Fruit fly (Drosophila melanogaster) whole organism, embryonic: ENCODE data around the gene Antp.
A peak's percentile ranks its signal among the peaks of the same experiment; 100 is the strongest.

Experiments used
- Bteb2 ChIP-seq: fragments of 200-800 bp; sonication (Bioruptor generic); optimal IDR thresholded peaks from 2 replicates; lab custom pipeline; 2016; ENCODE audit warnings: missing biosample characterization, missing genetic modification characterization
- CG10431 ChIP-seq: fragments of 200-800 bp; sonication (Bioruptor generic); optimal IDR thresholded peaks from 3 replicates; lab custom pipeline; 2018; ENCODE audit warnings: missing biosample characterization, mild to moderate bottlenecking, missing genetic modification characterization
- CG10565 ChIP-seq: fragments of 200-800 bp; sonication (Bioruptor generic); optimal IDR thresholded peaks from 3 replicates; lab custom pipeline; 2016; ENCODE audit warnings: missing biosample characterization, mild to moderate bottlenecking, missing genetic modification characterization
- CG12071 ChIP-seq: fragments of 200-800 bp; sonication (Bioruptor generic); optimal IDR thresholded peaks from 3 replicates; lab custom pipeline; 2018; ENCODE audit warnings: missing biosample characterization, mild to moderate bottlenecking, missing genetic modification characterization
- CG14965 ChIP-seq: fragments of 200-800 bp; sonication (Bioruptor generic); optimal IDR thresholded peaks from 2 replicates; lab custom pipeline; 2016; ENCODE audit warnings: missing biosample characterization, missing genetic modification characterization, borderline replicate concordance
- CG17361 ChIP-seq: fragments of 200-800 bp; sonication (Bioruptor generic); IDR thresholded peaks from 3 replicates; pipeline ENCODE4 v1.3.6; 2022; ENCODE audit warnings: missing biosample characterization, missing genetic modification characterization
- CG18619 ChIP-seq: fragments of 200-800 bp; sonication (Bioruptor generic); optimal IDR thresholded peaks from 3 replicates; lab custom pipeline; 2017; ENCODE audit warnings: missing biosample characterization, mild to moderate bottlenecking, missing genetic modification characterization
- CG2199 ChIP-seq: fragments of 200-800 bp; sonication (Bioruptor generic); IDR thresholded peaks from 3 replicates; pipeline ENCODE4 v1.3.6; 2022; ENCODE audit warnings: missing biosample characterization, missing genetic modification characterization
- CG42726 ChIP-seq: fragments of 200-800 bp; sonication (Bioruptor generic); IDR thresholded peaks from 2 replicates; pipeline ENCODE4 v1.3.6; 2022; ENCODE audit warnings: missing biosample characterization, missing genetic modification characterization; ENCODE audit not compliant: partially characterized antibody
- CG4404 ChIP-seq: fragments of 200-800 bp; sonication (Bioruptor generic); IDR thresholded peaks from 2 replicates; pipeline ENCODE4 v1.3.6; 2022; ENCODE audit warnings: missing biosample characterization, missing genetic modification characterization
- CG4424 ChIP-seq: fragments of 200-800 bp; sonication (Bioruptor generic); optimal IDR thresholded peaks from 3 replicates; lab custom pipeline; 2016; ENCODE audit warnings: missing biosample characterization, missing genetic modification characterization
- CG5180 ChIP-seq: fragments of 200-800 bp; sonication (Bioruptor generic); optimal IDR thresholded peaks from 3 replicates; lab custom pipeline; 2017; ENCODE audit warnings: missing biosample characterization, missing genetic modification characterization, mild to moderate bottlenecking, moderate library complexity, missing genetic modification reagents
- CG6254 ChIP-seq: fragments of 200-800 bp; sonication (Bioruptor generic); optimal IDR thresholded peaks from 3 replicates; lab custom pipeline; 2017; ENCODE audit warnings: mild to moderate bottlenecking, missing biosample characterization, missing genetic modification reagents, missing genetic modification characterization
- CG6813 ChIP-seq: fragments of 200-800 bp; sonication (Bioruptor generic); optimal IDR thresholded peaks from 2 replicates; lab custom pipeline; 2017; ENCODE audit warnings: missing biosample characterization, missing genetic modification characterization, mild to moderate bottlenecking, moderate library complexity, missing genetic modification reagents
- CG7928 ChIP-seq: fragments of 200-800 bp; sonication (Bioruptor generic); optimal IDR thresholded peaks from 2 replicates; lab custom pipeline; 2017; ENCODE audit warnings: missing biosample characterization, mild to moderate bottlenecking, missing genetic modification characterization
- CG8281 ChIP-seq: fragments of 200-800 bp; sonication (Bioruptor generic); optimal IDR thresholded peaks from 2 replicates; lab custom pipeline; 2018; ENCODE audit warnings: missing biosample characterization, mild to moderate bottlenecking, missing genetic modification characterization, moderate library complexity
- CG9727 ChIP-seq: fragments of 200-800 bp; sonication (Bioruptor generic); optimal IDR thresholded peaks from 3 replicates; lab custom pipeline; 2017; ENCODE audit warnings: missing biosample characterization, mild to moderate bottlenecking, missing genetic modification characterization
- CrebB ChIP-seq: fragments of 200-800 bp; sonication (Bioruptor generic); optimal IDR thresholded peaks from 3 replicates; lab custom pipeline; 2018; ENCODE audit warnings: missing biosample characterization, mild to moderate bottlenecking, missing genetic modification characterization
- Hr39 ChIP-seq: fragments of >200 bp; optimal IDR thresholded peaks from 2 replicates; lab custom pipeline; 2017
- Hsf ChIP-seq: fragments of 200-800 bp; sonication (Bioruptor generic); optimal IDR thresholded peaks from 3 replicates; lab custom pipeline; 2016; ENCODE audit warnings: missing biosample characterization, missing genetic modification characterization
- Lhr ChIP-seq: fragments of 200-800 bp; sonication (Bioruptor generic); optimal IDR thresholded peaks from 3 replicates; lab custom pipeline; 2017; ENCODE audit warnings: mild to moderate bottlenecking, missing biosample characterization, missing genetic modification reagents, missing genetic modification characterization
- Meics ChIP-seq: fragments of 200-800 bp; sonication (Bioruptor generic); optimal IDR thresholded peaks from 2 replicates; lab custom pipeline; 2017; ENCODE audit warnings: missing biosample characterization, mild to moderate bottlenecking, missing genetic modification characterization
- Mes4 ChIP-seq: fragments of 200-800 bp; sonication (Bioruptor generic); optimal IDR thresholded peaks from 2 replicates; lab custom pipeline; 2016; ENCODE audit warnings: missing biosample characterization, missing genetic modification characterization
- NK7.1 ChIP-seq: fragments of 200-800 bp; sonication (Bioruptor generic); optimal IDR thresholded peaks from 3 replicates; lab custom pipeline; 2016; ENCODE audit warnings: missing biosample characterization, missing genetic modification characterization
- NfI ChIP-seq: fragments of 200-800 bp; sonication (Bioruptor generic); optimal IDR thresholded peaks from 3 replicates; lab custom pipeline; 2018; ENCODE audit warnings: missing biosample characterization, mild to moderate bottlenecking, missing genetic modification characterization, moderate library complexity
- Scr ChIP-seq: fragments of 200-800 bp; sonication (Bioruptor generic); IDR thresholded peaks from 2 replicates; pipeline ENCODE4 v1.3.6; 2022; ENCODE audit warnings: missing biosample characterization, missing genetic modification characterization; ENCODE audit not compliant: partially characterized antibody
- Sox100B ChIP-seq: fragments of 200-800 bp; sonication (Bioruptor generic); optimal IDR thresholded peaks from 3 replicates; lab custom pipeline; 2018; ENCODE audit warnings: missing biosample characterization, mild to moderate bottlenecking, missing genetic modification characterization
- Xbp1 ChIP-seq: fragments of 200-800 bp; sonication (Bioruptor generic); optimal IDR thresholded peaks from 3 replicates; lab custom pipeline; 2016; ENCODE audit warnings: missing biosample characterization, mild to moderate bottlenecking, missing genetic modification characterization
- ase ChIP-seq: fragments of 200-800 bp; sonication (Bioruptor generic); IDR thresholded peaks from 3 replicates; pipeline ENCODE4 v1.3.6; 2022; ENCODE audit warnings: missing biosample characterization, missing genetic modification characterization
- dimm ChIP-seq: fragments of 200-800 bp; sonication (Bioruptor generic); IDR thresholded peaks from 2 replicates; pipeline ENCODE4 v1.3.6; 2022; ENCODE audit warnings: missing biosample characterization, missing genetic modification characterization
- dmrt11E ChIP-seq: fragments of 200-800 bp; sonication (Bioruptor generic); optimal IDR thresholded peaks from 3 replicates; lab custom pipeline; 2018; ENCODE audit warnings: missing biosample characterization, mild to moderate bottlenecking, missing genetic modification characterization, moderate library complexity
- emc ChIP-seq: fragments of 200-800 bp; sonication (Bioruptor generic); optimal IDR thresholded peaks from 2 replicates; lab custom pipeline; 2016; ENCODE audit warnings: missing biosample characterization, missing genetic modification characterization
- fd102C ChIP-seq: fragments of 200-800 bp; sonication (Bioruptor generic); optimal IDR thresholded peaks from 2 replicates; lab custom pipeline; 2018; ENCODE audit warnings: missing biosample characterization, mild to moderate bottlenecking, missing genetic modification characterization, moderate library complexity
- fd3F ChIP-seq: fragments of 200-800 bp; sonication (Bioruptor generic); optimal IDR thresholded peaks from 2 replicates; lab custom pipeline; 2018; ENCODE audit warnings: missing biosample characterization, mild to moderate bottlenecking, missing genetic modification characterization, moderate library complexity
- her ChIP-seq: fragments of 200-800 bp; sonication (Bioruptor generic); optimal IDR thresholded peaks from 2 replicates; lab custom pipeline; 2016; ENCODE audit warnings: missing biosample characterization, missing genetic modification characterization
- lov ChIP-seq, 2 experiments: fragments of 200-800 bp in 1 of 2; fragments of >200 bp in 1 of 2; sonication (Bioruptor generic) in 1 of 2; IDR thresholded peaks in 1 of 2; optimal IDR thresholded peaks in 1 of 2; 2 replicates in 1 of 2; 3 replicates in 1 of 2; pipeline versions ENCODE4 v1.3.6 to Lab custom; 2017 to 2022; ENCODE audit warnings: missing biosample characterization in 1 of 2, missing genetic modification characterization in 1 of 2
- maf-S ChIP-seq: fragments of 200-800 bp; sonication (Bioruptor generic); optimal IDR thresholded peaks from 2 replicates; lab custom pipeline; 2016; ENCODE audit warnings: missing biosample characterization, missing genetic modification characterization
- nerfin-1 ChIP-seq: fragments of 200-800 bp; sonication (Bioruptor generic); optimal IDR thresholded peaks from 3 replicates; lab custom pipeline; 2019; ENCODE audit warnings: missing biosample characterization, mild to moderate bottlenecking, missing genetic modification characterization, moderate library complexity
- nerfin-2 ChIP-seq: fragments of 200-800 bp; sonication (Bioruptor generic); IDR thresholded peaks from 2 replicates; pipeline ENCODE4 v1.3.6; 2022; ENCODE audit warnings: missing biosample characterization, missing genetic modification characterization; ENCODE audit not compliant: partially characterized antibody
- nom ChIP-seq: fragments of 200-800 bp; sonication (Bioruptor generic); optimal IDR thresholded peaks from 2 replicates; lab custom pipeline; 2017; ENCODE audit warnings: missing biosample characterization, missing genetic modification characterization, mild to moderate bottlenecking, moderate library complexity, missing genetic modification reagents
- onecut ChIP-seq: fragments of 200-800 bp; sonication (Bioruptor generic); IDR thresholded peaks from 2 replicates; pipeline ENCODE4 v1.3.6; 2022; ENCODE audit warnings: missing biosample characterization, missing genetic modification characterization
- org-1 ChIP-seq: fragments of 200-800 bp; sonication (Bioruptor generic); optimal IDR thresholded peaks from 2 replicates; lab custom pipeline; 2017; ENCODE audit warnings: missing biosample characterization, missing genetic modification characterization
- peb ChIP-seq: fragments of 200-800 bp; sonication (Bioruptor generic); IDR thresholded peaks from 2 replicates; pipeline ENCODE4 v1.3.6; 2022; ENCODE audit warnings: missing biosample characterization, missing genetic modification characterization
- phol ChIP-seq: fragments of 200-800 bp; sonication (Bioruptor generic); optimal IDR thresholded peaks from 3 replicates; lab custom pipeline; 2018; ENCODE audit warnings: missing biosample characterization, mild to moderate bottlenecking, missing genetic modification characterization, moderate library complexity
- sens ChIP-seq: fragments of 200-800 bp; sonication (Bioruptor generic); peaks from one replicate; lab custom pipeline; 2016; ENCODE audit warnings: missing biosample characterization, missing genetic modification characterization
- slbo ChIP-seq: fragments of 200-800 bp; sonication (Bioruptor generic); IDR thresholded peaks from 2 replicates; pipeline ENCODE4 v1.3.6; 2022; ENCODE audit warnings: missing biosample characterization, missing genetic modification characterization
- stc ChIP-seq: fragments of 200-800 bp; sonication (Bioruptor generic); IDR thresholded peaks from 2 replicates; pipeline ENCODE4 v1.3.6; 2022; ENCODE audit warnings: missing biosample characterization, missing genetic modification characterization
- stwl ChIP-seq: fragments of 200-800 bp; sonication (Bioruptor generic); optimal IDR thresholded peaks from 3 replicates; lab custom pipeline; 2018; ENCODE audit warnings: missing biosample characterization, mild to moderate bottlenecking, missing genetic modification characterization, moderate library complexity
- tap ChIP-seq: fragments of 200-800 bp; optimal IDR thresholded peaks from 3 replicates; lab custom pipeline; 2019; ENCODE audit warnings: missing biosample characterization, mild to moderate bottlenecking, missing genetic modification characterization, moderate library complexity
- ttk ChIP-seq: fragments of 200-800 bp; sonication (Bioruptor generic); IDR thresholded peaks from 2 replicates; pipeline ENCODE4 v2.1.2; 2022; ENCODE audit warnings: missing biosample characterization, missing genetic modification characterization

The Antp gene

DNA sequence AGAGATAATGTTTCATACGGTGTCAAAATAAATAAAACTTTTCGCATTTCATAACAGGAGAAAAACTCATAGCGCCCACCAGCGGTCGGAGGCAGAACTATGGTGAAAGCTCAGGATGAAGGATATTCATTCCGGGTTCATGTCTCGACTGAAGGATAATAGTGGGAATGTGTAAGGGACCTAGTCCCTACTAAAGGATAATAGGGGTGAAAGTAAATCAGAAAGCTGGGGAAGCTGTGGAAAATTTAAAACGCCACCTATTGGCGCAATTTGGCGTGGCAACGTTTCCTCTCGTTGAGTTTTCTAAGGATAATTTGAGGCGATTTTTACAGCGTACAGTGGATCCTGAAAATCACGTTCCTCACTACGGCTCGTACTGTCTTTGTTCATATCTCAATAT, 25.7 kb downstream of the Antp start (continued):
- TF ChIP-seq org-1 (GFP tag; lab: Kevin White, UChicago) (no peak), CG6254 (GFP tag; lab: Kevin White, UChicago) (peak; percentile 5), CG4404 (no peak), CG6813 (peak; percentile 53), CG9727 (GFP tag; lab: Kevin White, UChicago) (peak; percentile 41), CG8281 (tag; lab: Kevin White, UChicago) (no peak), maf-S (no peak), CG12071 (GFP tag; lab: Kevin White, UChicago) (peak; percentile 14), ase (GFP tag; lab: Robert Waterston, UW) (0 out of 3 replicates have a peak, but pooled peaks have one; percentile 28), lov (optimal IDR thresholded peaks at IDR 0.05; lab: Kevin White, UChicago) (no peak), lov (GFP tag; IDR thresholded peaks at IDR 0.05; lab: Robert Waterston, UW) (0 out of 3 replicates have a peak, but pooled peaks have one; percentile 44), CG42726 (no peak), phol (tag; lab: Kevin White, UChicago) (peak; percentile 7), CG14965 (GFP tag; lab: Kevin White, UChicago) (peak; percentile 98), Meics (GFP tag; lab: Kevin White, UChicago) (peak; percentile 23), dimm (GFP tag; lab: Robert Waterston, UW) (no peak), nerfin-2 (GFP tag; lab: Robert Waterston, UW) (no peak), Lhr (peak; percentile 9), tap (no peak), fd102C (GFP tag; lab: Kevin White, UChicago) (peak; percentile 54), peb (no peak), Mes4 (GFP tag; lab: Kevin White, UChicago) (peak; percentile 21), Hsf (GFP tag; lab: Kevin White, UChicago) (peak; percentile 6), CG2199 (0 out of 3 replicates have a peak, but pooled peaks have one; percentile 37), sens (peak; percentile 83)

dm6 chr3R:6970531-6970930, 28.5 kb downstream of the Antp start:
- peak; percentile 23 for TF ChIP-seq Sox100B
- TF ChIP-seq nerfin-1 (tag; lab: Kevin White, UChicago), result no peak
- no peak for TF ChIP-seq emc (GFP tag; lab: Kevin White, UChicago)
- no peak for TF ChIP-seq CrebB (tag; lab: Kevin White, UChicago)
- peak; percentile 9 for TF ChIP-seq NfI
- TF ChIP-seq onecut (GFP tag; lab: Robert Waterston, UW), result 0 out of 2 replicates have a peak, but pooled peaks have one; percentile 18
- TF ChIP-seq nom (GFP tag; lab: Kevin White, UChicago), result no peak
- no peak for TF ChIP-seq Bteb2
- TF ChIP-seq Hr39, result no peak
- TF ChIP-seq Xbp1 (GFP tag; lab: Kevin White, UChicago), result peak; percentile 3
- 0 out of 3 replicates have a peak, but pooled peaks have one; percentile 25 for TF ChIP-seq CG17361 (GFP tag; lab: Robert Waterston, UW)
- TF ChIP-seq CG4424, result peak; percentile 10
- no peak for TF ChIP-seq slbo (GFP tag; lab: Robert Waterston, UW)
- TF ChIP-seq stc, result no peak
- peak; percentile 20 for TF ChIP-seq stwl (tag; lab: Kevin White, UChicago)
- peak; percentile 2 for TF ChIP-seq CG18619 (GFP tag; lab: Kevin White, UChicago)
- TF ChIP-seq fd3F (GFP tag; lab: Kevin White, UChicago), result no peak
- TF ChIP-seq NK7.1 (GFP tag; lab: Kevin White, UChicago), result no peak
- TF ChIP-seq ttk, result 0 out of 2 replicates have a peak, but pooled peaks have one; percentile 6
- peak; percentile 19 for TF ChIP-seq CG10431 (GFP tag; lab: Kevin White, UChicago)
- TF ChIP-seq dmrt11E (tag; lab: Kevin White, UChicago), result peak; percentile 2
- TF ChIP-seq CG7928 (GFP tag; lab: Kevin White, UChicago), result no peak
- no peak for TF ChIP-seq Scr (GFP tag; lab: Robert Waterston, UW)
- no peak for TF ChIP-seq CG10565 (GFP tag; lab: Kevin White, UChicago)
- TF ChIP-seq her (GFP tag; lab: Kevin White, UChicago), result no peak
- TF ChIP-seq CG5180 (GFP tag; lab: Kevin White, UChicago), result no peak
- TF ChIP-seq Mes4 (GFP tag; lab: Kevin White, UChicago), result no peak
- TF ChIP-seq CG2199, result peak; percentile 93
